Fruit fly (Drosophila melanogaster) whole organism, embryonic: ENCODE measurements around the gene Nup153.

ENCODE experiments used
- ATbp ChIP-seq: fragments of 200-800 bp; sonication (Bioruptor generic); optimal IDR thresholded peaks from 2 replicates; lab custom pipeline; 2017; ENCODE audit warnings: missing biosample characterization, mild to moderate bottlenecking, missing genetic modification characterization, missing genetic modification reagents
- BtbVII ChIP-seq: fragments of 200-800 bp; sonication (Bioruptor generic); optimal IDR thresholded peaks from 3 replicates; lab custom pipeline; 2017; ENCODE audit warnings: missing biosample characterization, mild to moderate bottlenecking, missing genetic modification characterization
- Bteb2 ChIP-seq: fragments of 200-800 bp; sonication (Bioruptor generic); optimal IDR thresholded peaks from 2 replicates; lab custom pipeline; 2016; ENCODE audit warnings: missing biosample characterization, missing genetic modification characterization
- CG10267 ChIP-seq: fragments of 200-800 bp; sonication (Bioruptor generic); optimal IDR thresholded peaks from 2 replicates; lab custom pipeline; 2018; ENCODE audit warnings: missing biosample characterization, mild to moderate bottlenecking, missing genetic modification characterization, moderate library complexity
- CG10565 ChIP-seq: fragments of 200-800 bp; sonication (Bioruptor generic); optimal IDR thresholded peaks from 3 replicates; lab custom pipeline; 2016; ENCODE audit warnings: missing biosample characterization, mild to moderate bottlenecking, missing genetic modification characterization
- CG10654 ChIP-seq: fragments of 200-800 bp; sonication (Bioruptor generic); optimal IDR thresholded peaks from 2 replicates; lab custom pipeline; 2016; ENCODE audit warnings: missing biosample characterization, missing genetic modification characterization
- CG11723 ChIP-seq: fragments of 200-800 bp; sonication (Bioruptor generic); optimal IDR thresholded peaks from 2 replicates; lab custom pipeline; 2017; ENCODE audit warnings: missing biosample characterization, mild to moderate bottlenecking, missing genetic modification characterization
- CG12219 ChIP-seq: fragments of 200-800 bp; sonication (Bioruptor generic); optimal IDR thresholded peaks from 3 replicates; lab custom pipeline; 2018; ENCODE audit warnings: missing biosample characterization, mild to moderate bottlenecking, missing genetic modification characterization
- CG12236 ChIP-seq: fragments of 200-800 bp; sonication (Bioruptor generic); optimal IDR thresholded peaks from 2 replicates; lab custom pipeline; 2016; ENCODE audit warnings: missing biosample characterization, missing genetic modification characterization
- CG1233 ChIP-seq: fragments of 200-800 bp; sonication (Bioruptor generic); optimal IDR thresholded peaks from 4 replicates; lab custom pipeline; 2018; ENCODE audit warnings: missing biosample characterization, mild to moderate bottlenecking, missing genetic modification characterization
- CG14710 ChIP-seq: fragments of 200-800 bp; sonication (Bioruptor generic); optimal IDR thresholded peaks from 3 replicates; lab custom pipeline; 2019; ENCODE audit warnings: missing biosample characterization, mild to moderate bottlenecking, missing genetic modification characterization, moderate library complexity
- CG15514 ChIP-seq: fragments of 200-800 bp; sonication (Bioruptor generic); optimal IDR thresholded peaks from 3 replicates; lab custom pipeline; 2017; ENCODE audit warnings: missing biosample characterization, missing genetic modification characterization, mild to moderate bottlenecking, moderate library complexity, missing genetic modification reagents
- CG1603 ChIP-seq: fragments of 200-800 bp; sonication (Bioruptor generic); optimal IDR thresholded peaks from 2 replicates; lab custom pipeline; 2019; ENCODE audit warnings: missing biosample characterization, mild to moderate bottlenecking, missing genetic modification characterization, moderate library complexity
- CG17829 ChIP-seq: fragments of 200-800 bp; optimal IDR thresholded peaks from 2 replicates; lab custom pipeline; 2019; ENCODE audit warnings: missing biosample characterization, mild to moderate bottlenecking, missing genetic modification characterization, moderate library complexity
- CG18764 ChIP-seq: fragments of 200-800 bp; sonication (Bioruptor generic); optimal IDR thresholded peaks from 3 replicates; lab custom pipeline; 2016; ENCODE audit warnings: missing biosample characterization, missing genetic modification characterization
- CG31224 ChIP-seq: fragments of 200-800 bp; sonication (Bioruptor generic); IDR thresholded peaks from 2 replicates; pipeline ENCODE4 v1.3.6; 2022; ENCODE audit warnings: missing biosample characterization, missing genetic modification characterization
- CG32767 ChIP-seq: fragments of 200-800 bp; sonication (Bioruptor generic); IDR thresholded peaks from 2 replicates; pipeline ENCODE4 v1.3.6; 2022; ENCODE audit warnings: missing biosample characterization, missing genetic modification characterization
- CG4424 ChIP-seq: fragments of 200-800 bp; sonication (Bioruptor generic); optimal IDR thresholded peaks from 3 replicates; lab custom pipeline; 2016; ENCODE audit warnings: missing biosample characterization, missing genetic modification characterization
- CG4617 ChIP-seq: fragments of 200-800 bp; sonication (Bioruptor generic); optimal IDR thresholded peaks from 3 replicates; lab custom pipeline; 2016; ENCODE audit warnings: missing biosample characterization, missing genetic modification characterization, borderline replicate concordance
- CG7357 ChIP-seq: fragments of 200-800 bp; sonication (Bioruptor generic); IDR thresholded peaks from 3 replicates; pipeline ENCODE4 v1.3.6; 2022; ENCODE audit warnings: missing biosample characterization, missing genetic modification characterization
- CG7372 ChIP-seq: fragments of 200-800 bp; sonication (Bioruptor generic); IDR thresholded peaks from 2 replicates; pipeline ENCODE4 v1.3.6; 2022; ENCODE audit warnings: missing biosample characterization, missing genetic modification characterization
- CG7928 ChIP-seq: fragments of 200-800 bp; sonication (Bioruptor generic); optimal IDR thresholded peaks from 2 replicates; lab custom pipeline; 2017; ENCODE audit warnings: missing biosample characterization, mild to moderate bottlenecking, missing genetic modification characterization
- CG7987 ChIP-seq: fragments of 200-800 bp; sonication (Bioruptor generic); optimal IDR thresholded peaks from 2 replicates; lab custom pipeline; 2018; ENCODE audit warnings: missing biosample characterization, mild to moderate bottlenecking, missing genetic modification characterization, moderate library complexity
- CG9437 ChIP-seq: fragments of 200-800 bp; sonication (Bioruptor generic); optimal IDR thresholded peaks from 2 replicates; lab custom pipeline; 2018; ENCODE audit warnings: missing biosample characterization, mild to moderate bottlenecking, missing genetic modification characterization
- CHES-1-like ChIP-seq: fragments of 200-800 bp; sonication (Bioruptor generic); optimal IDR thresholded peaks from 2 replicates; lab custom pipeline; 2016; ENCODE audit warnings: missing biosample characterization, missing genetic modification characterization
- Dip2 ChIP-seq: fragments of 200-800 bp; sonication (Bioruptor generic); IDR thresholded peaks from 2 replicates; pipeline ENCODE4 v1.3.6; 2022; ENCODE audit warnings: missing biosample characterization, missing genetic modification characterization
- Dll ChIP-seq: fragments of 200-800 bp; sonication (Bioruptor generic); IDR thresholded peaks from 4 replicates; pipeline ENCODE4 v1.3.6; 2022; ENCODE audit warnings: missing biosample characterization, missing genetic modification characterization; ENCODE audit not compliant: partially characterized antibody
- Hr51 ChIP-seq, 2 experiments: fragments of 200-800 bp; sonication (Bioruptor generic); optimal IDR thresholded peaks; 2 replicates in 1 of 2; 3 replicates in 1 of 2; lab custom pipeline; 2016 to 2018; ENCODE audit warnings: missing biosample characterization in 2 of 2, missing genetic modification characterization in 2 of 2, mild to moderate bottlenecking in 1 of 2, moderate library complexity in 1 of 2
- Opbp ChIP-seq: fragments of 200-800 bp; sonication (Bioruptor generic); IDR thresholded peaks from 3 replicates; pipeline ENCODE4 v1.3.6; 2022; ENCODE audit warnings: missing biosample characterization, missing genetic modification characterization; ENCODE audit not compliant: partially characterized antibody
- Poxn ChIP-seq: fragments of 200-800 bp; sonication (Bioruptor generic); IDR thresholded peaks from 2 replicates; pipeline ENCODE4 v1.3.6; 2022; ENCODE audit warnings: missing biosample characterization, missing genetic modification characterization
- ab ChIP-seq: fragments of 200-800 bp; sonication (Bioruptor generic); optimal IDR thresholded peaks from 2 replicates; lab custom pipeline; 2016; ENCODE audit warnings: missing biosample characterization, missing genetic modification characterization
- bigmax ChIP-seq: fragments of 200-800 bp; sonication (Bioruptor generic); optimal IDR thresholded peaks from 2 replicates; lab custom pipeline; 2018; ENCODE audit warnings: missing biosample characterization, mild to moderate bottlenecking, missing genetic modification characterization
- bowl ChIP-seq: fragments of 200-800 bp; sonication (Bioruptor generic); IDR thresholded peaks from 2 replicates; pipeline ENCODE4 v1.3.6; 2022; ENCODE audit warnings: missing biosample characterization, missing genetic modification characterization
- caup ChIP-seq: fragments of 200-800 bp; sonication (Bioruptor generic); optimal IDR thresholded peaks from 3 replicates; lab custom pipeline; 2017; ENCODE audit warnings: missing biosample characterization, mild to moderate bottlenecking, missing genetic modification characterization, moderate library complexity; ENCODE audit not compliant: severe bottlenecking
- croc ChIP-seq: fragments of 200-800 bp; sonication (Bioruptor generic); conservative IDR thresholded peaks from 3 replicates; pipeline ENCODE4 v1.3.6; 2022; ENCODE audit warnings: missing biosample characterization, missing genetic modification characterization
- dimm ChIP-seq: fragments of 200-800 bp; sonication (Bioruptor generic); IDR thresholded peaks from 2 replicates; pipeline ENCODE4 v1.3.6; 2022; ENCODE audit warnings: missing biosample characterization, missing genetic modification characterization
- fd96Cb ChIP-seq: fragments of 200-800 bp; sonication (Bioruptor generic); optimal IDR thresholded peaks from 2 replicates; lab custom pipeline; 2018; ENCODE audit warnings: missing biosample characterization, mild to moderate bottlenecking, missing genetic modification characterization, moderate library complexity
- gcm2 ChIP-seq: fragments of 200-800 bp; sonication (Bioruptor generic); optimal IDR thresholded peaks from 2 replicates; lab custom pipeline; 2016; ENCODE audit warnings: missing biosample characterization, missing genetic modification characterization
- grau ChIP-seq: fragments of 200-800 bp; optimal IDR thresholded peaks from 3 replicates; lab custom pipeline; 2019; ENCODE audit warnings: missing biosample characterization, mild to moderate bottlenecking, missing genetic modification characterization, moderate library complexity
- gsb-n ChIP-seq: fragments of 200-800 bp; sonication (Bioruptor generic); optimal IDR thresholded peaks from 3 replicates; lab custom pipeline; 2018; ENCODE audit warnings: missing biosample characterization, mild to moderate bottlenecking, missing genetic modification characterization
- ind ChIP-seq: fragments of 200-800 bp; sonication (Bioruptor generic); optimal IDR thresholded peaks from 3 replicates; lab custom pipeline; 2016; ENCODE audit warnings: missing biosample characterization, missing genetic modification characterization
- lmd ChIP-seq: fragments of 200-800 bp; sonication (Bioruptor generic); IDR thresholded peaks from 2 replicates; pipeline ENCODE4 v1.3.6; 2022; ENCODE audit warnings: missing biosample characterization, missing genetic modification characterization
- ranshi ChIP-seq: fragments of 200-800 bp; sonication (Bioruptor generic); IDR thresholded peaks from 2 replicates; pipeline ENCODE4 v1.3.6; 2022; ENCODE audit warnings: missing biosample characterization, missing genetic modification characterization
- ro ChIP-seq: fragments of 200-800 bp; sonication (Bioruptor generic); IDR thresholded peaks from 2 replicates; pipeline ENCODE4 v1.3.6; 2022; ENCODE audit warnings: missing biosample characterization, missing genetic modification characterization
- salm ChIP-seq: fragments of 200-800 bp; sonication (Bioruptor generic); optimal IDR thresholded peaks from 2 replicates; lab custom pipeline; 2018; ENCODE audit warnings: missing biosample characterization, mild to moderate bottlenecking, missing genetic modification characterization
- sr ChIP-seq: fragments of 200-800 bp; sonication (Bioruptor generic); IDR thresholded peaks from 3 replicates; pipeline ENCODE4 v1.3.6; 2022; ENCODE audit warnings: missing biosample characterization, missing genetic modification characterization
- stc ChIP-seq: fragments of 200-800 bp; sonication (Bioruptor generic); IDR thresholded peaks from 2 replicates; pipeline ENCODE4 v1.3.6; 2022; ENCODE audit warnings: missing biosample characterization, missing genetic modification characterization
- tap ChIP-seq: fragments of 200-800 bp; optimal IDR thresholded peaks from 3 replicates; lab custom pipeline; 2019; ENCODE audit warnings: missing biosample characterization, mild to moderate bottlenecking, missing genetic modification characterization, moderate library complexity
- tna ChIP-seq: fragments of 200-800 bp; sonication (Bioruptor generic); IDR thresholded peaks from 2 replicates; pipeline ENCODE4 v1.3.6; 2022; ENCODE audit warnings: missing biosample characterization, missing genetic modification characterization; ENCODE audit not compliant: partially characterized antibody
- vfl ChIP-seq: fragments of 200-800 bp; sonication (Bioruptor generic); optimal IDR thresholded peaks from 2 replicates; lab custom pipeline; 2016; ENCODE audit warnings: missing biosample characterization, missing genetic modification characterization
- wdn ChIP-seq: fragments of 200-800 bp; sonication (Bioruptor generic); IDR thresholded peaks from 2 replicates; pipeline ENCODE4 v1.3.6; 2022; ENCODE audit warnings: missing biosample characterization, missing genetic modification characterization

Nup153 gene

DNA sequence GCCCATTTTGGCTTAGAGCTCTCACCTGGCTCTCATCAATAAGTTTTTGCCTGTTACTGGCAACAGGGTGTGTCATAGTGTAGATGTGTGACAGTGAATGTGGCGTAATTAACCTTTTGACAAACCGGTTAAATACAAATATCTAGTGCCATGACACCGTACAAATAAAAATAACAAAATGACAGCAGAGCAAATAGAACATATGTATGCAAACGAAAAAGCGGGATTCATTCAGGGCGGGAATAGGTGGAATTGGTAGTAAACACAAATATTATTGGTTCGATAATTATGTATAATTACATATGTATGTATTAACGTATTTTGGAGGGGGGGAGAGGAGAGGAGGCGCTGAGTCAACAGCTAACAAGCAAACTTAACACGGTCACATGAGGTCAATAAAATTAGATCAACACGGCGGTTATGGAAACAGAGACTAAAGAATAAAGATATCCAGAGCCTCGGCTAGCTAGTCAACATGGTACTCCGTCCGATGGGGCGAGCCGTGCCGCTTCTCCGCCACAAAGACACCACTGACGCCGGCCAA lies 2.7 kb upstream of the Nup153 start (continued):
- TF ChIP-seq Dip2 (GFP tag; lab: Robert Waterston, UW), result no peak
- no peak for TF ChIP-seq lmd (GFP tag; lab: Robert Waterston, UW)
- no peak for TF ChIP-seq caup (GFP tag; lab: Kevin White, UChicago)
- TF ChIP-seq gsb-n (tag; lab: Kevin White, UChicago), result no peak
- no peak for TF ChIP-seq sr (GFP tag; lab: Robert Waterston, UW)
- TF ChIP-seq ranshi, result no peak
- no peak for TF ChIP-seq bowl (GFP tag; lab: Robert Waterston, UW)
- TF ChIP-seq CG11723, result no peak
- no peak for TF ChIP-seq Opbp (GFP tag; lab: Robert Waterston, UW)
- no peak for TF ChIP-seq CG7357 (GFP tag; lab: Robert Waterston, UW)
- TF ChIP-seq CG1603 (tag; lab: Kevin White, UChicago), result no peak
- no peak for TF ChIP-seq CG18764 (GFP tag; lab: Kevin White, UChicago)
- TF ChIP-seq bigmax (GFP tag; lab: Kevin White, UChicago), result no peak
- no peak for TF ChIP-seq Hr51 (GFP tag; optimal IDR thresholded peaks at IDR 0.05; lab: Kevin White, UChicago)
- no peak for TF ChIP-seq vfl (GFP tag; lab: Kevin White, UChicago)
- TF ChIP-seq Dll (GFP tag; lab: Robert Waterston, UW), result no peak
- TF ChIP-seq fd96Cb (tag; lab: Kevin White, UChicago), result no peak
- no peak for TF ChIP-seq dimm (GFP tag; lab: Robert Waterston, UW)
- no peak for TF ChIP-seq CG10565 (GFP tag; lab: Kevin White, UChicago)
- no peak for TF ChIP-seq BtbVII
- no peak for TF ChIP-seq CG31224 (GFP tag; lab: Robert Waterston, UW)
- no peak for TF ChIP-seq gcm2 (GFP tag; lab: Kevin White, UChicago)
- no peak for TF ChIP-seq tap (tag; lab: Kevin White, UChicago)
- peak; percentile 12 for TF ChIP-seq CG14710 (tag; lab: Kevin White, UChicago)
- no peak for TF ChIP-seq CG4424
- TF ChIP-seq ab (GFP tag; lab: Kevin White, UChicago), result no peak
- no peak for TF ChIP-seq CG7372 (GFP tag; lab: Robert Waterston, UW)
- TF ChIP-seq tna, result no peak
- no peak for TF ChIP-seq stc (GFP tag; lab: Robert Waterston, UW)
- no peak for TF ChIP-seq wdn (GFP tag; lab: Robert Waterston, UW)
- no peak for TF ChIP-seq CG7928 (GFP tag; lab: Kevin White, UChicago)
- TF ChIP-seq CG10267 (tag; lab: Kevin White, UChicago), result no peak
- no peak for TF ChIP-seq CG32767 (GFP tag; lab: Robert Waterston, UW)
- TF ChIP-seq ATbp (GFP tag; lab: Kevin White, UChicago), result peak; percentile 20
- no peak for TF ChIP-seq ind (GFP tag; lab: Kevin White, UChicago)
- TF ChIP-seq Bteb2 (GFP tag; lab: Kevin White, UChicago), result no peak
- TF ChIP-seq CG1233 (GFP tag; lab: Kevin White, UChicago), result no peak
- TF ChIP-seq CG12236 (GFP tag; lab: Kevin White, UChicago), result no peak
- TF ChIP-seq CG12219 (GFP tag; lab: Kevin White, UChicago), result no peak
- no peak for TF ChIP-seq salm (tag; lab: Kevin White, UChicago)
- TF ChIP-seq CG15514, result no peak
- no peak for TF ChIP-seq grau (tag; lab: Kevin White, UChicago)
- no peak for TF ChIP-seq CG17829 (tag; lab: Kevin White, UChicago)
- no peak for TF ChIP-seq croc (GFP tag; lab: Robert Waterston, UW)
- TF ChIP-seq CG4617 (GFP tag; lab: Kevin White, UChicago), result no peak
- TF ChIP-seq Poxn (GFP tag; lab: Robert Waterston, UW), result no peak
- TF ChIP-seq CHES-1-like (GFP tag; lab: Kevin White, UChicago), result no peak
- peak; percentile 21 for TF ChIP-seq CG7987 (GFP tag; lab: Kevin White, UChicago)
- TF ChIP-seq CG10654, result no peak
- no peak for TF ChIP-seq ro (GFP tag; lab: Robert Waterston, UW)
- no peak for TF ChIP-seq CG9437
